Fruit fly (Drosophila melanogaster) whole organism, embryonic: ENCODE results near the gene CG32679.

Source experiments
- CG13123 ChIP-seq: fragments of 200-800 bp; sonication (Bioruptor generic); optimal IDR thresholded peaks from 2 replicates; lab custom pipeline; 2016; ENCODE audit warnings: missing biosample characterization, missing genetic modification characterization
- CG15073 ChIP-seq: fragments of 200-800 bp; sonication (Bioruptor generic); optimal IDR thresholded peaks from 2 replicates; lab custom pipeline; 2016; ENCODE audit warnings: missing biosample characterization, missing genetic modification characterization
- CG16815 ChIP-seq: fragments of 200-800 bp; sonication (Bioruptor generic); optimal IDR thresholded peaks from 3 replicates; lab custom pipeline; 2017; ENCODE audit warnings: missing biosample characterization, mild to moderate bottlenecking, missing genetic modification characterization
- CG17802 ChIP-seq: fragments of 200-800 bp; sonication (Bioruptor generic); optimal IDR thresholded peaks from 2 replicates; lab custom pipeline; 2018; ENCODE audit warnings: missing biosample characterization, mild to moderate bottlenecking, missing genetic modification characterization, moderate library complexity
- CG17912 ChIP-seq: fragments of 200-800 bp; sonication (Bioruptor generic); optimal IDR thresholded peaks from 2 replicates; lab custom pipeline; 2018; ENCODE audit warnings: missing biosample characterization, mild to moderate bottlenecking, missing genetic modification characterization
- CG1832 ChIP-seq: fragments of 200-800 bp; sonication (Bioruptor generic); optimal IDR thresholded peaks from 2 replicates; lab custom pipeline; 2017; ENCODE audit warnings: missing biosample characterization, mild to moderate bottlenecking, missing genetic modification characterization, inconsistent platforms
- CG2202 ChIP-seq: fragments of 200-800 bp; sonication (Bioruptor generic); optimal IDR thresholded peaks from 2 replicates; lab custom pipeline; 2018; ENCODE audit warnings: missing biosample characterization, mild to moderate bottlenecking, missing genetic modification characterization
- CG2889 ChIP-seq: fragments of 200-800 bp; sonication (Bioruptor generic); IDR thresholded peaks from 3 replicates; pipeline ENCODE4 v1.3.6; 2022; ENCODE audit warnings: missing biosample characterization, missing genetic modification characterization
- CG3407 ChIP-seq: fragments of 200-800 bp; sonication (Bioruptor generic); optimal IDR thresholded peaks from 2 replicates; lab custom pipeline; 2018; ENCODE audit warnings: missing biosample characterization, mild to moderate bottlenecking, missing genetic modification characterization
- CG4707 ChIP-seq: fragments of 200-800 bp; sonication (Bioruptor generic); optimal IDR thresholded peaks from 2 replicates; lab custom pipeline; 2018; ENCODE audit warnings: missing biosample characterization, mild to moderate bottlenecking, missing genetic modification characterization, moderate library complexity
- CG6854 ChIP-seq: fragments of 200-800 bp; sonication (Bioruptor generic); optimal IDR thresholded peaks from 3 replicates; lab custom pipeline; 2017; ENCODE audit warnings: missing biosample characterization, mild to moderate bottlenecking, missing genetic modification characterization
- Dfd ChIP-seq, 2 experiments: fragments of >200 bp; optimal IDR thresholded peaks; 2 replicates each; lab custom pipeline; 2017; ENCODE audit warnings: missing biosample characterization in 2 of 2, missing genetic modification characterization in 2 of 2
- Dip2 ChIP-seq: fragments of 200-800 bp; sonication (Bioruptor generic); IDR thresholded peaks from 2 replicates; pipeline ENCODE4 v1.3.6; 2022; ENCODE audit warnings: missing biosample characterization, missing genetic modification characterization
- Ets65A ChIP-seq: fragments of 200-800 bp; sonication (Bioruptor generic); peaks from one replicate; lab custom pipeline; 2016; ENCODE audit warnings: missing biosample characterization, missing genetic modification characterization
- H15 ChIP-seq: fragments of 200-800 bp; sonication (Bioruptor generic); IDR thresholded peaks from 3 replicates; pipeline ENCODE4 v1.3.6; 2022; ENCODE audit warnings: missing biosample characterization, missing genetic modification characterization
- Hmx ChIP-seq: fragments of 200-800 bp; sonication (Bioruptor generic); optimal IDR thresholded peaks from 2 replicates; lab custom pipeline; 2016; ENCODE audit warnings: missing biosample characterization, missing genetic modification characterization
- NC2α ChIP-seq: fragments of 200-800 bp; sonication (Bioruptor generic); optimal IDR thresholded peaks from 2 replicates; lab custom pipeline; 2016; ENCODE audit warnings: missing biosample characterization, missing genetic modification characterization
- Opbp ChIP-seq: fragments of 200-800 bp; sonication (Bioruptor generic); IDR thresholded peaks from 3 replicates; pipeline ENCODE4 v1.3.6; 2022; ENCODE audit warnings: missing biosample characterization, missing genetic modification characterization; ENCODE audit not compliant: partially characterized antibody
- Poxn ChIP-seq: fragments of 200-800 bp; sonication (Bioruptor generic); IDR thresholded peaks from 2 replicates; pipeline ENCODE4 v1.3.6; 2022; ENCODE audit warnings: missing biosample characterization, missing genetic modification characterization
- Rx ChIP-seq: fragments of 200-800 bp; sonication (Bioruptor generic); IDR thresholded peaks from 2 replicates; pipeline ENCODE4 v1.3.6; 2022; ENCODE audit warnings: missing biosample characterization, missing genetic modification characterization
- Sox100B ChIP-seq: fragments of 200-800 bp; sonication (Bioruptor generic); optimal IDR thresholded peaks from 3 replicates; lab custom pipeline; 2018; ENCODE audit warnings: missing biosample characterization, mild to moderate bottlenecking, missing genetic modification characterization
- Tbp ChIP-seq: fragments of >200 bp; optimal IDR thresholded peaks from 2 replicates; lab custom pipeline; 2018; ENCODE audit warnings: missing biosample characterization, missing genetic modification characterization
- Xrp1 ChIP-seq: fragments of 200-800 bp; sonication (Bioruptor generic); IDR thresholded peaks from 2 replicates; pipeline ENCODE4 v1.3.6; 2022; ENCODE audit warnings: missing biosample characterization, missing genetic modification characterization
- bbx ChIP-seq: fragments of 200-800 bp; sonication (Bioruptor generic); IDR thresholded peaks from 2 replicates; pipeline ENCODE4 v1.3.6; 2022; ENCODE audit warnings: missing biosample characterization, missing genetic modification characterization; ENCODE audit not compliant: partially characterized antibody
- bowl ChIP-seq: fragments of 200-800 bp; sonication (Bioruptor generic); IDR thresholded peaks from 2 replicates; pipeline ENCODE4 v1.3.6; 2022; ENCODE audit warnings: missing biosample characterization, missing genetic modification characterization
- cato ChIP-seq: fragments of 200-800 bp; sonication (Bioruptor generic); optimal IDR thresholded peaks from 2 replicates; lab custom pipeline; 2016; ENCODE audit warnings: missing biosample characterization, missing genetic modification characterization, borderline replicate concordance
- chinmo ChIP-seq: fragments of 200-800 bp; sonication (Bioruptor generic); IDR thresholded peaks from 4 replicates; pipeline ENCODE4 v1.3.6; 2022; ENCODE audit warnings: missing biosample characterization, missing genetic modification characterization; ENCODE audit not compliant: partially characterized antibody
- croc ChIP-seq: fragments of 200-800 bp; sonication (Bioruptor generic); conservative IDR thresholded peaks from 3 replicates; pipeline ENCODE4 v1.3.6; 2022; ENCODE audit warnings: missing biosample characterization, missing genetic modification characterization
- crol ChIP-seq: fragments of 200-800 bp; sonication (Bioruptor generic); IDR thresholded peaks from 2 replicates; pipeline ENCODE4 v1.3.6; 2022; ENCODE audit warnings: missing biosample characterization, missing genetic modification characterization
- danr ChIP-seq: fragments of 200-800 bp; sonication (Bioruptor generic); IDR thresholded peaks from 2 replicates; pipeline ENCODE4 v1.3.6; 2022; ENCODE audit warnings: missing biosample characterization, missing genetic modification characterization
- disco-r ChIP-seq: fragments of 200-800 bp; sonication (Bioruptor generic); optimal IDR thresholded peaks from 2 replicates; lab custom pipeline; 2016; ENCODE audit warnings: missing biosample characterization, missing genetic modification characterization
- dm ChIP-seq: fragments of 200-800 bp; sonication (Bioruptor generic); optimal IDR thresholded peaks from 3 replicates; lab custom pipeline; 2016; ENCODE audit warnings: missing biosample characterization, missing genetic modification characterization
- gem ChIP-seq: fragments of 200-800 bp; sonication (Bioruptor generic); optimal IDR thresholded peaks from 2 replicates; lab custom pipeline; 2019; ENCODE audit warnings: missing biosample characterization, mild to moderate bottlenecking, missing genetic modification characterization, moderate library complexity
- gro ChIP-seq: fragments of 200-800 bp; sonication (Bioruptor generic); optimal IDR thresholded peaks from 2 replicates; lab custom pipeline; 2016; ENCODE audit warnings: missing biosample characterization, missing genetic modification characterization
- ham ChIP-seq: fragments of 200-800 bp; sonication (Bioruptor generic); IDR thresholded peaks from 2 replicates; pipeline ENCODE4 v1.3.6; 2022; ENCODE audit warnings: missing biosample characterization, missing genetic modification characterization
- inv ChIP-seq: fragments of 200-800 bp; sonication (Bioruptor generic); IDR thresholded peaks from 2 replicates; pipeline ENCODE4 v1.3.6; 2022; ENCODE audit warnings: missing biosample characterization, missing genetic modification characterization; ENCODE audit not compliant: partially characterized antibody
- kah ChIP-seq: fragments of 200-800 bp; sonication (Bioruptor generic); optimal IDR thresholded peaks from 2 replicates; lab custom pipeline; 2018; ENCODE audit warnings: missing biosample characterization, mild to moderate bottlenecking, missing genetic modification characterization
- ken ChIP-seq: fragments of 200-800 bp; sonication (Bioruptor generic); IDR thresholded peaks from 3 replicates; pipeline ENCODE4 v1.3.6; 2022; ENCODE audit warnings: missing biosample characterization, missing genetic modification characterization
- knrl ChIP-seq: fragments of 200-800 bp; sonication (Bioruptor generic); IDR thresholded peaks from 3 replicates; pipeline ENCODE4 v1.3.6; 2022; ENCODE audit warnings: missing biosample characterization, missing genetic modification characterization; ENCODE audit not compliant: partially characterized antibody
- lov ChIP-seq, 2 experiments: fragments of 200-800 bp in 1 of 2; fragments of >200 bp in 1 of 2; sonication (Bioruptor generic) in 1 of 2; IDR thresholded peaks in 1 of 2; optimal IDR thresholded peaks in 1 of 2; 2 replicates in 1 of 2; 3 replicates in 1 of 2; pipeline versions ENCODE4 v1.3.6 to Lab custom; 2017 to 2022; ENCODE audit warnings: missing biosample characterization in 1 of 2, missing genetic modification characterization in 1 of 2
- mirr ChIP-seq: fragments of 200-800 bp; sonication (Bioruptor generic); optimal IDR thresholded peaks from 3 replicates; lab custom pipeline; 2018; ENCODE audit warnings: missing biosample characterization, mild to moderate bottlenecking, missing genetic modification characterization
- p53 ChIP-seq: fragments of 200-800 bp; sonication (Bioruptor generic); optimal IDR thresholded peaks from 2 replicates; lab custom pipeline; 2016; ENCODE audit warnings: missing biosample characterization, missing genetic modification characterization
- pros ChIP-seq: fragments of 200-800 bp; sonication (Bioruptor generic); optimal IDR thresholded peaks from 3 replicates; lab custom pipeline; 2019; ENCODE audit warnings: missing biosample characterization, mild to moderate bottlenecking, missing genetic modification characterization, moderate library complexity
- row ChIP-seq: fragments of 200-800 bp; sonication (Bioruptor generic); IDR thresholded peaks from 3 replicates; pipeline ENCODE4 v1.3.6; 2022; ENCODE audit warnings: missing biosample characterization, missing genetic modification characterization
- sd ChIP-seq: fragments of 200-800 bp; sonication (Bioruptor generic); optimal IDR thresholded peaks from 3 replicates; lab custom pipeline; 2018; ENCODE audit warnings: missing biosample characterization, mild to moderate bottlenecking, missing genetic modification characterization, moderate library complexity
- vfl ChIP-seq: fragments of 200-800 bp; sonication (Bioruptor generic); optimal IDR thresholded peaks from 2 replicates; lab custom pipeline; 2016; ENCODE audit warnings: missing biosample characterization, missing genetic modification characterization
- wdn ChIP-seq: fragments of 200-800 bp; sonication (Bioruptor generic); IDR thresholded peaks from 2 replicates; pipeline ENCODE4 v1.3.6; 2022; ENCODE audit warnings: missing biosample characterization, missing genetic modification characterization

Gene CG32679

dm6 chrX:10365748-10366415 is 1.4 kb downstream of the CG32679 start (continued):
- TF ChIP-seq NC2α (GFP tag; lab: Kevin White, UChicago) (no peak), danr (GFP tag; lab: Robert Waterston, UW) (no peak), Dfd (GFP tag; optimal IDR thresholded peaks at IDR 0.05; lab: Kevin White, UChicago) (no peak), Poxn (GFP tag; lab: Robert Waterston, UW) (no peak), vfl (no peak), Sox100B (no peak)

- TF ChIP-seq Dip2 (GFP tag; lab: Robert Waterston, UW) (no peak), CG17912 (GFP tag; lab: Kevin White, UChicago) (no peak), CG17802 (tag; lab: Kevin White, UChicago) (no peak), pros (GFP tag; lab: Kevin White, UChicago) (no peak), cato (no peak), Ets65A (peak; percentile 43), ham (GFP tag; lab: Robert Waterston, UW) (no peak), Tbp (GFP tag; lab: Kevin White, UChicago) (no peak), Rx (GFP tag; lab: Robert Waterston, UW) (no peak), row (GFP tag; lab: Robert Waterston, UW) (no peak), wdn (GFP tag; lab: Robert Waterston, UW) (no peak), CG3407 (no peak), Xrp1 (peak; percentile 26; the same call in 1 of the 2 replicates), crol (GFP tag; lab: Robert Waterston, UW) (no peak), p53 (GFP tag; lab: Kevin White, UChicago) (no peak), CG2889 (GFP tag; lab: Robert Waterston, UW) (0 out of 3 replicates have a peak, but pooled peaks have one; percentile 27), vfl (no peak), dm (no peak), kah (GFP tag; lab: Kevin White, UChicago) (no peak), Hmx (GFP tag; lab: Kevin White, UChicago) (no peak), CG16815 (GFP tag; lab: Kevin White, UChicago) (no peak), CG2202 (no peak), H15 (0 out of 3 replicates have a peak, but pooled peaks have one; percentile 15), Opbp (GFP tag; lab: Robert Waterston, UW) (no peak), sd (peak; percentile 3), bowl (GFP tag; lab: Robert Waterston, UW) (no peak), ken (GFP tag; lab: Robert Waterston, UW) (no peak), gem (tag; lab: Kevin White, UChicago) (peak; percentile 14), CG4707 (no peak), CG1832 (GFP tag; lab: Kevin White, UChicago) (no peak), disco-r (no peak), inv (no peak), mirr (GFP tag; lab: Kevin White, UChicago) (no peak), lov (optimal IDR thresholded peaks at IDR 0.05; lab: Kevin White, UChicago) (no peak), lov (GFP tag; IDR thresholded peaks at IDR 0.05; lab: Robert Waterston, UW) (no peak), gro (GFP tag; lab: Kevin White, UChicago) (no peak), bbx (GFP tag; lab: Robert Waterston, UW) (peak; percentile 6; the same call in 1 of the 2 replicates), croc (GFP tag; lab: Robert Waterston, UW) (no peak), CG15073 (GFP tag; lab: Kevin White, UChicago) (no peak), knrl (no peak), chinmo (GFP tag; lab: Robert Waterston, UW) (no peak), CG6854 (no peak), CG13123 (GFP tag; lab: Kevin White, UChicago) (no peak)
Observed at dm6 chrX:10364556-10365227, 2.6 kb downstream of the CG32679 start.
